Fruit fly (Drosophila melanogaster): ENCODE results near the gene CG15005.

The CG15005 gene

DNA sequence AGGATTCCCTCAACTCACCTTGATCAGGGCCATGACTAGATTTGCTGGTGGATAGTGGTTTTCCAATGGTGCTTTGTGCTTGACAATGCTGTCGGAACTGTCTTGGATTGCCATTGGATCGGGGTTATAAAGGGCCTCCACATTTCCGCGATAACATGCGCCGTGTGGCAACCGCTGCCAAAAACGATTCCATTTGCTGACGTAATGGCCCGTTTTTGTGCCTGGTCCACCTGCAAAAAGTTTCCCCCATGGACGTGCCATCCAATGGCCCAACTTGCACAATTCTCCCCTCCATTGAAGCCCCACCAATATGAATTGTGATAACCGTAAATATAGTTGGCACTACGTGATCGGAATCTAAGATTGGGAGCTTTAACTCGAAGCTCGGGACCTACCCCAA, 7.3 kb upstream of the CG15005 start, which contains the start of gene Cpr64Ab:
Gene Cpr64Ab (minus strand): TSS at position 101 of the 400 bp plus-strand sequence.
- TF ChIP-seq pfk (GFP tag; optimal IDR thresholded peaks at IDR 0.05): no peak
- TF ChIP-seq Atf3 (GFP tag; optimal IDR thresholded peaks at IDR 0.05): no peak
- no peak for TF ChIP-seq tgo (GFP tag; IDR thresholded peaks at IDR 0.05)
- TF ChIP-seq CG2678 (tag; optimal IDR thresholded peaks at IDR 0.05): no peak
- no peak for TF ChIP-seq HLHmδ (GFP tag; optimal IDR thresholded peaks at IDR 0.05)
- TF ChIP-seq CG13123 (GFP tag; optimal IDR thresholded peaks at IDR 0.05): no peak
- no peak for TF ChIP-seq sim (GFP tag; IDR thresholded peaks at IDR 0.05)
- TF ChIP-seq danr (GFP tag; IDR thresholded peaks at IDR 0.05): no peak
- TF ChIP-seq CG18619 (GFP tag; optimal IDR thresholded peaks at IDR 0.05): no peak
- no peak for TF ChIP-seq Fer3 (tag; optimal IDR thresholded peaks at IDR 0.05)
- no peak for TF ChIP-seq nom (GFP tag; optimal IDR thresholded peaks at IDR 0.05)
- no peak for TF ChIP-seq CG8089 (GFP tag; optimal IDR thresholded peaks at IDR 0.05)
- TF ChIP-seq CG13894 (tag; optimal IDR thresholded peaks at IDR 0.05): no peak
- no peak for TF ChIP-seq lov (optimal IDR thresholded peaks at IDR 0.05)
- TF ChIP-seq lov (GFP tag; IDR thresholded peaks at IDR 0.05): no peak
- no peak for TF ChIP-seq CG7357 (GFP tag; IDR thresholded peaks at IDR 0.05)
- no peak for TF ChIP-seq CG6654 (GFP tag; optimal IDR thresholded peaks at IDR 0.05)
- TF ChIP-seq pzg (GFP tag; optimal IDR thresholded peaks at IDR 0.05): no peak
- TF ChIP-seq CG3065 (GFP tag; optimal IDR thresholded peaks at IDR 0.05): no peak

DNA sequence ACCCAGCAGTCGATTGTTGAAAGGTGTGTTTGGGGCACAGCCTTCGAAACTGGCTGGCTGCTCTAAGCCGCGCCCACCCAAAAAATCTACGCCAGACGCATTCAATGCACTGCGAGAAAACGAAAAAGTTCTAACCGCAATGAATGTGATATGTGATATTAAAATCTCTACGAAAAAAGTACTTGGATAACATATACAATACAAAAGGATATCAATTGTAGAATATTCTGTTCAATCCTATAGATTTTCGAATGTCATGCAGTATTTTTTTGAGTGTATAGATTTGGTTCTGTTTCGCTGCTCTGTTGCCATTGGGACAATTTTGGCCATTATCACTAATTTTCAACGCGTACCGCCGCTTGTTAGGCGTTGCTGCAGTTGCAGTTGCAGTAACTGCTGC, 5.6 kb upstream of the CG15005 start:
- TF ChIP-seq sens (GFP tag) (peak; percentile 82), CG10979 (tag; optimal IDR thresholded peaks at IDR 0.05) (peak; percentile 52), CG4404 (GFP tag; IDR thresholded peaks at IDR 0.05) (0 out of 2 replicates have a peak, but pooled peaks have one; percentile 18), CG4730 (GFP tag; IDR thresholded peaks at IDR 0.05) (0 out of 2 replicates have a peak, but pooled peaks have one; percentile 18), Med (GFP tag) (no peak), ase (GFP tag; IDR thresholded peaks at IDR 0.05) (peak; percentile 49; the same call in 1 of the 3 replicates), CG11695 (GFP tag; IDR thresholded peaks at IDR 0.05) (0 out of 3 replicates have a peak, but pooled peaks have one; percentile 7), CG33557 (GFP tag; optimal IDR thresholded peaks at IDR 0.05) (no peak), tgo (GFP tag; IDR thresholded peaks at IDR 0.05) (0 out of 3 replicates have a peak, but pooled peaks have one; percentile 26), CG17829 (tag; optimal IDR thresholded peaks at IDR 0.05) (peak; percentile 44), onecut (GFP tag; IDR thresholded peaks at IDR 0.05) (no peak), CG8478 (optimal IDR thresholded peaks at IDR 0.05) (no peak), dysf (GFP tag; IDR thresholded peaks at IDR 0.05) (0 out of 3 replicates have a peak, but pooled peaks have one; percentile 26), CG31441 (GFP tag; IDR thresholded peaks at IDR 0.05) (peak; percentile 47), CG7271 (tag; optimal IDR thresholded peaks at IDR 0.05) (no peak), CG17359 (tag; optimal IDR thresholded peaks at IDR 0.05) (peak; percentile 34), CG14710 (tag; optimal IDR thresholded peaks at IDR 0.05) (peak; percentile 23), phol (tag; optimal IDR thresholded peaks at IDR 0.05) (peak; percentile 42), fd96Cb (tag; optimal IDR thresholded peaks at IDR 0.05) (peak; percentile 40), vvl (GFP tag; IDR thresholded peaks at IDR 0.05) (peak; percentile 47), CG10267 (tag; optimal IDR thresholded peaks at IDR 0.05) (peak; percentile 15), dmrt99B (tag; optimal IDR thresholded peaks at IDR 0.05) (peak; percentile 48), prd (optimal IDR thresholded peaks at IDR 0.05) (no peak), prd (GFP tag; IDR thresholded peaks at IDR 0.05) (peak; percentile 68; the same call in 2 of the 3 replicates), CG9817 (tag; optimal IDR thresholded peaks at IDR 0.05) (no peak), CG9932 (GFP tag; IDR thresholded peaks at IDR 0.05) (no peak), ap (GFP tag; IDR thresholded peaks at IDR 0.05) (no peak), Neu2 (GFP tag; optimal IDR thresholded peaks at IDR 0.05; ENCODE audit: borderline replicate concordance) (no peak), croc (GFP tag; conservative IDR thresholded peaks at IDR 0.05) (0 out of 3 replicates have a peak, but pooled peaks have one; percentile 36), stc (GFP tag; IDR thresholded peaks at IDR 0.05) (0 out of 2 replicates have a peak, but pooled peaks have one; percentile 23), trem (tag; optimal IDR thresholded peaks at IDR 0.05) (peak; percentile 16), Hr51 (GFP tag; optimal IDR thresholded peaks at IDR 0.05) (no peak), row (GFP tag; IDR thresholded peaks at IDR 0.05) (no peak)
